Fruit fly (Drosophila melanogaster) whole organism, embryonic: ENCODE measurements around the gene Osi19.

Experiments
- CG10366 ChIP-seq: fragments of 200-800 bp; sonication (Bioruptor generic); IDR thresholded peaks from 2 replicates; pipeline ENCODE4 v1.3.6; 2022; ENCODE audit warnings: missing biosample characterization, missing genetic modification characterization
- CG12744 ChIP-seq: fragments of 200-800 bp; sonication (Bioruptor generic); optimal IDR thresholded peaks from 2 replicates; lab custom pipeline; 2016; ENCODE audit warnings: missing biosample characterization, missing genetic modification characterization
- CG13894 ChIP-seq: fragments of 200-800 bp; sonication (Bioruptor generic); optimal IDR thresholded peaks from 3 replicates; lab custom pipeline; 2018; ENCODE audit warnings: missing biosample characterization, mild to moderate bottlenecking, missing genetic modification characterization, moderate library complexity
- CG15479 ChIP-seq: fragments of 200-800 bp; sonication (Bioruptor generic); optimal IDR thresholded peaks from 3 replicates; lab custom pipeline; 2019; ENCODE audit warnings: missing biosample characterization, mild to moderate bottlenecking, missing genetic modification characterization, moderate library complexity
- CG1602 ChIP-seq: fragments of 200-800 bp; sonication (Bioruptor generic); optimal IDR thresholded peaks from 3 replicates; lab custom pipeline; 2016; ENCODE audit warnings: missing biosample characterization, missing genetic modification characterization
- CG17361 ChIP-seq: fragments of 200-800 bp; sonication (Bioruptor generic); IDR thresholded peaks from 3 replicates; pipeline ENCODE4 v1.3.6; 2022; ENCODE audit warnings: missing biosample characterization, missing genetic modification characterization
- CG18599 ChIP-seq: fragments of 200-800 bp; sonication (Bioruptor generic); optimal IDR thresholded peaks from 3 replicates; lab custom pipeline; 2017; ENCODE audit warnings: missing biosample characterization, missing genetic modification characterization, mild to moderate bottlenecking, moderate library complexity, missing genetic modification reagents
- CG2712 ChIP-seq: fragments of 200-800 bp; optimal IDR thresholded peaks from 3 replicates; lab custom pipeline; 2019; ENCODE audit warnings: missing biosample characterization, mild to moderate bottlenecking, missing genetic modification characterization, moderate library complexity
- CG2889 ChIP-seq: fragments of 200-800 bp; sonication (Bioruptor generic); IDR thresholded peaks from 3 replicates; pipeline ENCODE4 v1.3.6; 2022; ENCODE audit warnings: missing biosample characterization, missing genetic modification characterization
- CG31441 ChIP-seq: fragments of 200-800 bp; sonication (Bioruptor generic); IDR thresholded peaks from 2 replicates; pipeline ENCODE4 v1.3.6; 2022; ENCODE audit warnings: missing biosample characterization, missing genetic modification characterization
- CG6272 ChIP-seq: fragments of 200-800 bp; sonication (Bioruptor generic); IDR thresholded peaks from 2 replicates; pipeline ENCODE4 v1.3.6; 2022; ENCODE audit warnings: missing biosample characterization, missing genetic modification characterization
- D ChIP-seq, 2 experiments: fragments of 200-800 bp in 1 of 2; fragments of >200 bp in 1 of 2; sonication (Bioruptor generic) in 1 of 2; optimal IDR thresholded peaks; 2 replicates in 1 of 2; 3 replicates in 1 of 2; lab custom pipeline; 2017; ENCODE audit warnings: mild to moderate bottlenecking in 1 of 2, missing biosample characterization in 1 of 2, missing genetic modification characterization in 1 of 2, missing genetic modification reagents in 1 of 2
- D19B ChIP-seq: fragments of 200-800 bp; sonication (Bioruptor generic); optimal IDR thresholded peaks from 2 replicates; lab custom pipeline; 2017; ENCODE audit warnings: missing biosample characterization, mild to moderate bottlenecking, missing genetic modification characterization
- Dad ChIP-seq: fragments of 200-800 bp; sonication (Bioruptor generic); optimal IDR thresholded peaks from 3 replicates; lab custom pipeline; 2016; ENCODE audit warnings: missing biosample characterization, missing genetic modification characterization
- E2f2 ChIP-seq: fragments of 200-800 bp; sonication (Bioruptor generic); IDR thresholded peaks from 2 replicates; pipeline ENCODE4 v1.3.6; 2022; ENCODE audit warnings: missing biosample characterization, missing genetic modification characterization
- Fer3 ChIP-seq: fragments of 200-800 bp; sonication (Bioruptor generic); optimal IDR thresholded peaks from 2 replicates; lab custom pipeline; 2018; ENCODE audit warnings: missing biosample characterization, mild to moderate bottlenecking, missing genetic modification characterization, moderate library complexity
- HLHmδ ChIP-seq: fragments of 200-800 bp; sonication (Bioruptor generic); optimal IDR thresholded peaks from 2 replicates; lab custom pipeline; 2018; ENCODE audit warnings: missing biosample characterization, mild to moderate bottlenecking, missing genetic modification characterization, moderate library complexity
- HmgD ChIP-seq: fragments of 200-800 bp; sonication (Bioruptor generic); optimal IDR thresholded peaks from 3 replicates; lab custom pipeline; 2016; ENCODE audit warnings: missing biosample characterization, missing genetic modification characterization
- Hmr ChIP-seq: fragments of 200-800 bp; sonication (Bioruptor generic); optimal IDR thresholded peaks from 3 replicates; lab custom pipeline; 2017; ENCODE audit warnings: mild to moderate bottlenecking, missing biosample characterization, missing genetic modification reagents, missing genetic modification characterization
- Hr3 ChIP-seq: fragments of 200-800 bp; sonication (Bioruptor generic); optimal IDR thresholded peaks from 3 replicates; lab custom pipeline; 2016; ENCODE audit warnings: missing biosample characterization, missing genetic modification characterization
- Hr78 ChIP-seq, 2 experiments: fragments of 200-800 bp in 1 of 2; fragments of >200 bp in 1 of 2; sonication (Bioruptor generic) in 1 of 2; optimal IDR thresholded peaks; 2 replicates each; lab custom pipeline; 2017 to 2019; ENCODE audit warnings: missing biosample characterization in 2 of 2, missing genetic modification characterization in 2 of 2, mild to moderate bottlenecking in 1 of 2, moderate library complexity in 1 of 2
- Hsf ChIP-seq: fragments of 200-800 bp; sonication (Bioruptor generic); optimal IDR thresholded peaks from 3 replicates; lab custom pipeline; 2016; ENCODE audit warnings: missing biosample characterization, missing genetic modification characterization
- MTF-1 ChIP-seq: fragments of 200-800 bp; sonication (Bioruptor generic); optimal IDR thresholded peaks from 2 replicates; lab custom pipeline; 2018; ENCODE audit warnings: missing biosample characterization, mild to moderate bottlenecking, missing genetic modification characterization, borderline replicate concordance
- Myb ChIP-seq: fragments of 200-800 bp; sonication (Bioruptor generic); optimal IDR thresholded peaks from 2 replicates; lab custom pipeline; 2016; ENCODE audit warnings: missing biosample characterization, missing genetic modification characterization
- NC2β ChIP-seq: fragments of 200-800 bp; sonication (Bioruptor generic); optimal IDR thresholded peaks from 2 replicates; lab custom pipeline; 2016; ENCODE audit warnings: missing biosample characterization, missing genetic modification characterization
- PHDP ChIP-seq: fragments of 200-800 bp; sonication (Bioruptor generic); optimal IDR thresholded peaks from 3 replicates; lab custom pipeline; 2018; ENCODE audit warnings: missing biosample characterization, mild to moderate bottlenecking, missing genetic modification characterization, moderate library complexity
- Ssrp ChIP-seq: fragments of 200-800 bp; sonication (Bioruptor generic); optimal IDR thresholded peaks from 2 replicates; lab custom pipeline; 2018; ENCODE audit warnings: missing biosample characterization, mild to moderate bottlenecking, missing genetic modification characterization, moderate library complexity
- Usf ChIP-seq: fragments of 200-800 bp; sonication (Bioruptor generic); optimal IDR thresholded peaks from 2 replicates; lab custom pipeline; 2017; ENCODE audit warnings: missing genotype, missing biosample characterization, missing genetic modification characterization
- YL-1 ChIP-seq: fragments of 200-800 bp; sonication (Bioruptor generic); optimal IDR thresholded peaks from 3 replicates; lab custom pipeline; 2017; ENCODE audit warnings: missing biosample characterization, mild to moderate bottlenecking, missing genetic modification characterization
- ato ChIP-seq: fragments of 200-800 bp; sonication (Bioruptor generic); IDR thresholded peaks from 2 replicates; pipeline ENCODE4 v1.3.6; 2022; ENCODE audit warnings: missing biosample characterization, missing genetic modification characterization; ENCODE audit not compliant: partially characterized antibody
- chinmo ChIP-seq: fragments of 200-800 bp; sonication (Bioruptor generic); IDR thresholded peaks from 4 replicates; pipeline ENCODE4 v1.3.6; 2022; ENCODE audit warnings: missing biosample characterization, missing genetic modification characterization; ENCODE audit not compliant: partially characterized antibody
- chm ChIP-seq: fragments of 200-800 bp; sonication (Bioruptor generic); IDR thresholded peaks from 2 replicates; pipeline ENCODE4 v1.3.6; 2022; ENCODE audit warnings: missing biosample characterization, missing genetic modification characterization
- croc ChIP-seq: fragments of 200-800 bp; sonication (Bioruptor generic); conservative IDR thresholded peaks from 3 replicates; pipeline ENCODE4 v1.3.6; 2022; ENCODE audit warnings: missing biosample characterization, missing genetic modification characterization
- dimm ChIP-seq: fragments of 200-800 bp; sonication (Bioruptor generic); IDR thresholded peaks from 2 replicates; pipeline ENCODE4 v1.3.6; 2022; ENCODE audit warnings: missing biosample characterization, missing genetic modification characterization
- esg ChIP-seq: fragments of 200-800 bp; sonication (Bioruptor generic); conservative IDR thresholded peaks from 2 replicates; pipeline ENCODE4 v1.3.6; 2022; ENCODE audit warnings: missing biosample characterization, missing genetic modification characterization
- fd102C ChIP-seq: fragments of 200-800 bp; sonication (Bioruptor generic); optimal IDR thresholded peaks from 2 replicates; lab custom pipeline; 2018; ENCODE audit warnings: missing biosample characterization, mild to moderate bottlenecking, missing genetic modification characterization, moderate library complexity
- gro ChIP-seq: fragments of 200-800 bp; sonication (Bioruptor generic); optimal IDR thresholded peaks from 2 replicates; lab custom pipeline; 2016; ENCODE audit warnings: missing biosample characterization, missing genetic modification characterization
- kah ChIP-seq: fragments of 200-800 bp; sonication (Bioruptor generic); optimal IDR thresholded peaks from 2 replicates; lab custom pipeline; 2018; ENCODE audit warnings: missing biosample characterization, mild to moderate bottlenecking, missing genetic modification characterization
- mirr ChIP-seq: fragments of 200-800 bp; sonication (Bioruptor generic); optimal IDR thresholded peaks from 3 replicates; lab custom pipeline; 2018; ENCODE audit warnings: missing biosample characterization, mild to moderate bottlenecking, missing genetic modification characterization
- mld ChIP-seq: fragments of 200-800 bp; sonication (Bioruptor generic); IDR thresholded peaks from 3 replicates; pipeline ENCODE4 v1.3.6; 2022; ENCODE audit warnings: missing biosample characterization, missing genetic modification characterization; ENCODE audit not compliant: partially characterized antibody
- nom ChIP-seq: fragments of 200-800 bp; sonication (Bioruptor generic); optimal IDR thresholded peaks from 2 replicates; lab custom pipeline; 2017; ENCODE audit warnings: missing biosample characterization, missing genetic modification characterization, mild to moderate bottlenecking, moderate library complexity, missing genetic modification reagents
- oc ChIP-seq: fragments of 200-800 bp; sonication (Bioruptor generic); optimal IDR thresholded peaks from 2 replicates; lab custom pipeline; 2018; ENCODE audit warnings: missing biosample characterization, mild to moderate bottlenecking, missing genetic modification characterization, moderate library complexity
- row ChIP-seq: fragments of 200-800 bp; sonication (Bioruptor generic); IDR thresholded peaks from 3 replicates; pipeline ENCODE4 v1.3.6; 2022; ENCODE audit warnings: missing biosample characterization, missing genetic modification characterization
- run ChIP-seq: fragments of 200-800 bp; sonication (Bioruptor generic); optimal IDR thresholded peaks from 3 replicates; lab custom pipeline; 2018; ENCODE audit warnings: missing biosample characterization, mild to moderate bottlenecking, missing genetic modification characterization
- salm ChIP-seq: fragments of 200-800 bp; sonication (Bioruptor generic); optimal IDR thresholded peaks from 2 replicates; lab custom pipeline; 2018; ENCODE audit warnings: missing biosample characterization, mild to moderate bottlenecking, missing genetic modification characterization
- seq ChIP-seq: fragments of 200-800 bp; sonication (Bioruptor generic); IDR thresholded peaks from 2 replicates; pipeline ENCODE4 v1.3.6; 2022; ENCODE audit warnings: missing biosample characterization, missing genetic modification characterization
- so ChIP-seq: fragments of 200-800 bp; sonication (Bioruptor generic); IDR thresholded peaks from 3 replicates; pipeline ENCODE4 v1.3.6; 2022; ENCODE audit warnings: missing biosample characterization, missing genetic modification characterization
- unpg ChIP-seq: fragments of 200-800 bp; sonication (Bioruptor generic); optimal IDR thresholded peaks from 3 replicates; lab custom pipeline; 2018; ENCODE audit warnings: missing biosample characterization, mild to moderate bottlenecking, missing genetic modification characterization, moderate library complexity
- wdn ChIP-seq: fragments of 200-800 bp; sonication (Bioruptor generic); IDR thresholded peaks from 2 replicates; pipeline ENCODE4 v1.3.6; 2022; ENCODE audit warnings: missing biosample characterization, missing genetic modification characterization
- wor ChIP-seq: fragments of 200-800 bp; sonication (Bioruptor generic); IDR thresholded peaks from 2 replicates; pipeline ENCODE4 v1.3.6; 2022; ENCODE audit warnings: missing biosample characterization, missing genetic modification characterization
- yki ChIP-seq: fragments of >200 bp; optimal IDR thresholded peaks from 3 replicates; lab custom pipeline; 2018

The Osi19 gene

DNA sequence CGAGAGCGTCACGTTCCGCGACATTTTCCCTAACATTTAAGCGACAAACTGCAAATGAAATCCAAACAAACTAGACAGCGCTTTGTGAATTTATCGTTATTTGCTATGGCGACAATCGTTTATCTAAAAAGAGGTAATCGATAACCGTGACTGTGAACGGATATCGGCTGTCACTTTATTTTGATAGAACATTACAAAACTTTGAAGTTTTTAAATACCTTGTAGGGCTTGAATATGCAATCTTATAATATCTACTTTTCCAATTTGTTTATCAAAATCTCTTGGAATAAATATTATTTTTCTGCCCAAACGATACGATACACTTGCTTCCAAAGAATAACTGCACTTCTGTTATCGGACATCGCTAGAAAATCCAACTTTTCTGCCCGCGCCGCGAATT, 45.0 kb downstream of the Osi19 start, which contains the start of the genes CG1024 and TfIIFalpha (continued):
- TF ChIP-seq CG10366 (GFP tag; lab: Robert Waterston, UW) (no peak), nom (GFP tag; lab: Kevin White, UChicago) (no peak), NC2β (no peak), HLHmδ (GFP tag; lab: Kevin White, UChicago) (no peak), row (peak; percentile 72), yki (lab: Kevin White, UChicago) (no peak), Myb (peak; percentile 39), run (tag; lab: Kevin White, UChicago) (no peak), HmgD (GFP tag; lab: Kevin White, UChicago) (no peak), CG6272 (no peak), Ssrp (tag; lab: Kevin White, UChicago) (no peak), kah (GFP tag; lab: Kevin White, UChicago) (no peak), ato (peak; percentile 88), CG1602 (no peak), E2f2 (GFP tag; lab: Robert Waterston, UW) (peak; percentile 64), PHDP (tag; lab: Kevin White, UChicago) (no peak), D (optimal IDR thresholded peaks at IDR 0.05; lab: Kevin White, UChicago) (no peak), D (GFP tag; optimal IDR thresholded peaks at IDR 0.05; lab: Kevin White, UChicago) (no peak), CG2889 (no peak), Usf (GFP tag; lab: Kevin White, UChicago) (no peak), seq (no peak), wdn (GFP tag; lab: Robert Waterston, UW) (no peak), so (no peak), CG2712 (tag; lab: Kevin White, UChicago) (peak; percentile 47), fd102C (no peak), CG12744 (GFP tag; lab: Kevin White, UChicago) (no peak), YL-1 (GFP tag; lab: Kevin White, UChicago) (peak; percentile 44), Hsf (GFP tag; lab: Kevin White, UChicago) (peak; percentile 9), MTF-1 (GFP tag; lab: Kevin White, UChicago) (no peak), CG18599 (GFP tag; lab: Kevin White, UChicago) (no peak), CG15479 (no peak), mld (peak; percentile 87), croc (GFP tag; lab: Robert Waterston, UW) (no peak), CG13894 (no peak), oc (tag; lab: Kevin White, UChicago) (no peak), dimm (GFP tag; lab: Robert Waterston, UW) (no peak), Hmr (GFP tag; lab: Kevin White, UChicago) (no peak), gro (GFP tag; lab: Kevin White, UChicago) (no peak), chm (GFP tag; lab: Robert Waterston, UW) (no peak), CG17361 (GFP tag; lab: Robert Waterston, UW) (no peak), unpg (GFP tag; lab: Kevin White, UChicago) (no peak), Hr3 (GFP tag; lab: Kevin White, UChicago) (no peak), chinmo (GFP tag; lab: Robert Waterston, UW) (peak; percentile 78; the same call in 2 of the 4 replicates), Hr78 (GFP tag; optimal IDR thresholded peaks at IDR 0.05; lab: Kevin White, UChicago) (no peak), Dad (GFP tag; lab: Kevin White, UChicago) (no peak), Fer3 (tag; lab: Kevin White, UChicago) (no peak), mirr (GFP tag; lab: Kevin White, UChicago) (no peak), D19B (GFP tag; lab: Kevin White, UChicago) (no peak), CG31441 (GFP tag; lab: Robert Waterston, UW) (peak; percentile 73), salm (tag; lab: Kevin White, UChicago) (no peak), wor (GFP tag; lab: Robert Waterston, UW) (no peak), esg (GFP tag; lab: Robert Waterston, UW) (no peak)
